Fruit fly (Drosophila melanogaster): ENCODE measurements around the gene CG8236.

dm6 chr3R:8731597-8732263, 37.5 kb upstream of the CG8236 start, which contains the start of the genes M1BP and CG8202:
- no peak for TF ChIP-seq psq (optimal IDR thresholded peaks at IDR 0.05)
- TF ChIP-seq usp (GFP tag; optimal IDR thresholded peaks at IDR 0.05) = no peak
- TF ChIP-seq pan (optimal IDR thresholded peaks at IDR 0.05) = no peak
- no peak for TF ChIP-seq Dll (optimal IDR thresholded peaks at IDR 0.05)
